Worm (Caenorhabditis elegans) whole organism, L1 larva: ENCODE results near the gene Y48B6A.1.

Experiments
- F16B12.6 ChIP-seq: fragments of 150-350 bp; optimal IDR thresholded peaks from 2 replicates; lab custom pipeline; 2014; ENCODE audit warnings: missing biosample characterization, missing genetic modification characterization
- Y116A8C.19 ChIP-seq: sonication (generic microtip); optimal IDR thresholded peaks from 2 replicates; lab custom pipeline; 2016; ENCODE audit warnings: missing compliant biosample characterization, missing genetic modification characterization, borderline replicate concordance
- ama-1 ChIP-seq: fragments of 150-350 bp; optimal IDR thresholded peaks from 2 replicates; lab custom pipeline; 2014
- blmp-1 ChIP-seq: fragments of 150-350 bp; optimal IDR thresholded peaks from 2 replicates; lab custom pipeline; 2014; ENCODE audit warnings: missing biosample characterization, missing genetic modification characterization
- ces-1 ChIP-seq: fragments of 150-350 bp; optimal IDR thresholded peaks from 2 replicates; lab custom pipeline; 2014; ENCODE audit warnings: missing biosample characterization, missing genetic modification reagents, missing genetic modification characterization
- dpl-1 ChIP-seq, 3 experiments: fragments of 150-350 bp in 2 of 3; sonication (generic microtip) in 1 of 3; optimal IDR thresholded peaks; 2 replicates each; lab custom pipeline; 2014 to 2017; ENCODE audit warnings: missing biosample characterization in 3 of 3, missing genetic modification characterization in 3 of 3, missing genetic modification reagents in 3 of 3
- dsc-1 ChIP-seq: sonication (generic microtip); optimal IDR thresholded peaks from 2 replicates; lab custom pipeline; 2016; ENCODE audit warnings: mild to moderate bottlenecking, missing genetic modification characterization, missing compliant biosample characterization
- efl-1 ChIP-seq, 4 experiments: fragments of 150-350 bp; optimal IDR thresholded peaks in 3 of 4; peaks in 1 of 4; 1 replicate in 1 of 4; 2 replicates in 3 of 4; lab custom pipeline; 2014; ENCODE audit warnings: missing biosample characterization in 2 of 4, missing genetic modification characterization in 2 of 4, missing genetic modification reagents in 2 of 4
- egl-27 ChIP-seq, 2 experiments: fragments of 150-350 bp in 1 of 2; sonication (generic microtip); optimal IDR thresholded peaks; 3 replicates each; lab custom pipeline; 2017 to 2018; ENCODE audit warnings: missing biosample characterization in 2 of 2, missing genetic modification characterization in 2 of 2, missing genetic modification reagents in 2 of 2
- elt-3 ChIP-seq, 6 experiments: fragments of 150-350 bp in 1 of 6; sonication (generic microtip); optimal IDR thresholded peaks; 2 replicates each; lab custom pipeline; 2017 to 2018; ENCODE audit warnings: missing biosample characterization in 6 of 6, missing genetic modification characterization in 6 of 6, inconsistent platforms in 1 of 6
- ets-5 ChIP-seq: fragments of 200-800 bp; sonication (Bioruptor generic); IDR thresholded peaks from 2 replicates; pipeline ENCODE4 v1.3.6; 2022; ENCODE audit warnings: missing genetic modification characterization, missing compliant biosample characterization
- fkh-4 ChIP-seq: sonication (generic microtip); optimal IDR thresholded peaks from 2 replicates; lab custom pipeline; 2016; ENCODE audit warnings: missing compliant biosample characterization, missing genetic modification characterization, borderline replicate concordance
- fos-1 ChIP-seq: fragments of 150-350 bp; optimal IDR thresholded peaks from 2 replicates; lab custom pipeline; 2014; ENCODE audit warnings: missing biosample characterization, missing genetic modification characterization
- grh-1 ChIP-seq: fragments of 200-800 bp; sonication (Bioruptor generic); IDR thresholded peaks from 2 replicates; pipeline ENCODE4 v1.3.6; 2022; ENCODE audit warnings: missing genetic modification reagents, missing genetic modification characterization, missing compliant biosample characterization
- hlh-17 ChIP-seq: fragments of 200-800 bp; sonication (Bioruptor generic); optimal IDR thresholded peaks from 2 replicates; lab custom pipeline; 2018; ENCODE audit warnings: missing genetic modification characterization, mild to moderate bottlenecking, missing compliant biosample characterization, moderate library complexity, borderline replicate concordance
- hpl-2 ChIP-seq: fragments of 150-350 bp; optimal IDR thresholded peaks from 2 replicates; lab custom pipeline; 2014; ENCODE audit warnings: missing biosample characterization, missing genetic modification reagents, missing genetic modification characterization
- lin-13 ChIP-seq: fragments of 150-350 bp; optimal IDR thresholded peaks from 2 replicates; lab custom pipeline; 2014; ENCODE audit warnings: missing biosample characterization, missing genetic modification reagents, missing genetic modification characterization
- lin-35 ChIP-seq, 2 experiments: fragments of 150-350 bp; optimal IDR thresholded peaks; 2 replicates each; lab custom pipeline; 2014; ENCODE audit warnings: missing biosample characterization in 2 of 2, missing genetic modification characterization in 2 of 2, missing genetic modification reagents in 2 of 2
- lir-3 ChIP-seq: sonication (generic microtip); optimal IDR thresholded peaks from 2 replicates; lab custom pipeline; 2016; ENCODE audit warnings: mild to moderate bottlenecking, missing genetic modification characterization, moderate library complexity, missing compliant biosample characterization; ENCODE audit not compliant: poor library complexity
- lsy-2 ChIP-seq, 2 experiments: fragments of 150-350 bp; optimal IDR thresholded peaks; 2 replicates each; lab custom pipeline; 2014; ENCODE audit warnings: missing biosample characterization in 2 of 2, missing genetic modification characterization in 2 of 2
- mef-2 ChIP-seq: fragments of 150-350 bp; optimal IDR thresholded peaks from 2 replicates; lab custom pipeline; 2014; ENCODE audit warnings: missing biosample characterization, missing genetic modification characterization
- mep-1 ChIP-seq: fragments of 150-350 bp; optimal IDR thresholded peaks from 2 replicates; lab custom pipeline; 2014; ENCODE audit warnings: missing biosample characterization, missing genetic modification characterization
- nhr-12 ChIP-seq: sonication (generic microtip); optimal IDR thresholded peaks from 2 replicates; lab custom pipeline; 2017; ENCODE audit warnings: missing biosample characterization, missing genetic modification characterization
- nhr-19 ChIP-seq: fragments of 200-800 bp; sonication (Bioruptor generic); conservative IDR thresholded peaks from 2 replicates; pipeline ENCODE4 v1.3.6; 2022; ENCODE audit warnings: missing genetic modification characterization, missing compliant biosample characterization
- nhr-20 ChIP-seq: sonication (generic microtip); optimal IDR thresholded peaks from 2 replicates; lab custom pipeline; 2016; ENCODE audit warnings: mild to moderate bottlenecking, missing genetic modification characterization, missing compliant biosample characterization
- nhr-71 ChIP-seq: sonication (generic microtip); optimal IDR thresholded peaks from 2 replicates; lab custom pipeline; 2016; ENCODE audit warnings: mild to moderate bottlenecking, missing genetic modification characterization, moderate library complexity, missing compliant biosample characterization
- nhr-84 ChIP-seq: sonication (generic microtip); optimal IDR thresholded peaks from 2 replicates; lab custom pipeline; 2017; ENCODE audit warnings: missing biosample characterization, missing genetic modification characterization
- pag-3 ChIP-seq: sonication (generic microtip); optimal IDR thresholded peaks from 2 replicates; lab custom pipeline; 2017; ENCODE audit warnings: missing genetic modification characterization, mild to moderate bottlenecking, missing compliant biosample characterization, antibody characterized with exemption, borderline replicate concordance; ENCODE audit not compliant: insufficient read depth
- rnt-1 ChIP-seq: sonication (generic microtip); optimal IDR thresholded peaks from 2 replicates; lab custom pipeline; 2016; ENCODE audit warnings: mild to moderate bottlenecking, missing genetic modification characterization, moderate library complexity, missing compliant biosample characterization
- snpc-4 ChIP-seq: fragments of 150-350 bp; optimal IDR thresholded peaks from 2 replicates; lab custom pipeline; 2014; ENCODE audit warnings: missing biosample characterization, missing genetic modification characterization
- sptf-1 ChIP-seq: fragments of 150-350 bp; optimal IDR thresholded peaks from 2 replicates; lab custom pipeline; 2014; ENCODE audit warnings: missing biosample characterization, missing genetic modification characterization
- swsn-7 ChIP-seq: sonication (generic microtip); optimal IDR thresholded peaks from 2 replicates; lab custom pipeline; 2016; ENCODE audit warnings: missing genetic modification characterization, missing compliant biosample characterization
- tbx-2 ChIP-seq: sonication (generic microtip); optimal IDR thresholded peaks from 2 replicates; lab custom pipeline; 2016; ENCODE audit warnings: missing genetic modification characterization, missing compliant biosample characterization
- tlp-1 ChIP-seq: fragments of 150-350 bp; optimal IDR thresholded peaks from 2 replicates; lab custom pipeline; 2014; ENCODE audit warnings: missing biosample characterization, missing genetic modification characterization
- unc-30 ChIP-seq: sonication (generic microtip); optimal IDR thresholded peaks from 2 replicates; lab custom pipeline; 2017; ENCODE audit warnings: missing biosample characterization, missing genetic modification characterization
- vab-15 ChIP-seq: sonication (generic microtip); optimal IDR thresholded peaks from 2 replicates; lab custom pipeline; 2017; ENCODE audit warnings: missing genotype, mild to moderate bottlenecking, missing genetic modification characterization, missing compliant biosample characterization
- xbp-1 ChIP-seq: sonication (generic microtip); optimal IDR thresholded peaks from 2 replicates; lab custom pipeline; 2016; ENCODE audit warnings: missing genetic modification characterization, missing compliant biosample characterization
- ztf-11 ChIP-seq, 2 experiments: sonication (generic microtip); optimal IDR thresholded peaks; 2 replicates each; lab custom pipeline; 2016 to 2017; ENCODE audit warnings: missing genetic modification characterization in 2 of 2, missing biosample characterization in 1 of 2, missing compliant biosample characterization in 1 of 2

Y48B6A.1 gene

DNA sequence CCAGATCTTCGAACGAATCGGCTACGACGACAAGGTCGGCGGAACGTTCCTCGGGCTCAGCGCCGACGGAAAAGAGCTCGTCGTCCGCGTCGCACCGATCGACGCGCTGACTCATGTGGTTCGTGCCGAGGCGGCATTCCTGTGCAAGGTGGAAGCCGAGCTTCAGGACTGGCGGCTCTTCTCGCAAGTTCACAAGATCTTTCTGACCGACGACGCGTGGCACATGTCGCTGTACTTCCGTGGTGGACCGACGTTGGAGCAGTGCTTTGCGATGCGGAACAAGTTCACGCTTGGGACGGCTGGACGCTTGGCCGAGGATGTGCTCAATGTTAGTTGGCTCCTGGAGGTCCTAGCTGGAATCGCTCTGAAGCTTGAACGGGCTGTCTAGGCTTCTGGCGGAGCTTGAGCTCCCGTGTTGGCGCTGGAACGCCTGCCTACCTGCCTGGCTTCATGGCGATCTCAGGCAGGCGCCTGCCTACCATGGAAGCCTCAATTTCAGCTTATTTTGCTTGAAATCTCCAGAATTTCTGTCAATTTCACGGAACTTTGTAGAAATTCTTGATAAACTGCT lies 15.2 kb downstream of the Y48B6A.1 start:
- TF ChIP-seq lsy-2 (tag; optimal IDR thresholded peaks at IDR 0.05; lab: Kevin White, UChicago) (no peak), ces-1 (GFP tag; lab: Kevin White, UChicago) (no peak), xbp-1 (tag; lab: Kevin White, UChicago) (no peak), dsc-1 (tag; lab: Kevin White, UChicago) (no peak), efl-1 (optimal IDR thresholded peaks at IDR 0.05; lab: Kevin White, UChicago) (no peak), efl-1 (GFP tag; optimal IDR thresholded peaks at IDR 0.05 in 1 of 2; lab: Kevin White, UChicago) (peak in 1 of 2 experiments; percentile 4), nhr-19 (GFP tag; lab: Robert Waterston, UW) (no peak), swsn-7 (tag; lab: Kevin White, UChicago) (no peak)

DNA sequence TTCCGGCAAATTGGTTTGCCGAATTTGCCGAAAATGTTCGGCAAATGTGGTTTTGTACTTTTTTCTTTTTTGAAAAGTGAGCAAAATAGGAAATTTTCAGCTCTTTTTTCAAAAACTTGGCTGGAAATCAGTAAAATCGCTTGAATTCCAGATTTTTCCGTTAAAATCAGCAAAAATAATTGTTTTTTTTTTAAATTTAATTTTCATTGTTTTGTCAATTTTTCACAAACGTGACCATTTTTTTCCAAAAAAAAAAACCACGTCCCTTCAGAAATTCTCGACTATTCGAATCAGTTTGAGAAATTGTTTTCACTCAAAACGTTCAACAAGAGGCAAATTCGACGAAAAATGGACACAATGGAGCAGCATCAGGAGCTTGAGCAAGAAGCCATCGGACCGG lies 16.6 kb downstream of the Y48B6A.1 start, which contains the start of gene K09E4.1:
K09E4.1 (plus strand) TSS at position 301 of the 400 bp plus-strand sequence.
- TF ChIP-seq lir-3 (tag; lab: Kevin White, UChicago) (no peak), mef-2 (no peak), pag-3 (tag; lab: Kevin White, UChicago) (no peak), nhr-71 (tag; lab: Kevin White, UChicago) (no peak), sptf-1 (tag; lab: Kevin White, UChicago) (no peak), ama-1 (lab: Kevin White, UChicago) (no peak), lin-35 (GFP tag; optimal IDR thresholded peaks at IDR 0.05; lab: Kevin White, UChicago) (no peak), rnt-1 (tag; lab: Kevin White, UChicago) (no peak), F16B12.6 (tag; lab: Kevin White, UChicago) (no peak), egl-27 (tag; optimal IDR thresholded peaks at IDR 0.05; lab: Kevin White, UChicago) (no peak), tbx-2 (tag; lab: Kevin White, UChicago) (no peak), Y116A8C.19 (tag; lab: Kevin White, UChicago) (no peak), vab-15 (no peak), elt-3 (tag; optimal IDR thresholded peaks at IDR 0.05; lab: Kevin White, UChicago) (no peak), swsn-7 (tag; lab: Kevin White, UChicago) (no peak), nhr-12 (tag; lab: Kevin White, UChicago) (no peak), unc-30 (tag; lab: Kevin White, UChicago) (no peak), grh-1 (GFP tag; lab: Robert Waterston, UW) (no peak)

DNA sequence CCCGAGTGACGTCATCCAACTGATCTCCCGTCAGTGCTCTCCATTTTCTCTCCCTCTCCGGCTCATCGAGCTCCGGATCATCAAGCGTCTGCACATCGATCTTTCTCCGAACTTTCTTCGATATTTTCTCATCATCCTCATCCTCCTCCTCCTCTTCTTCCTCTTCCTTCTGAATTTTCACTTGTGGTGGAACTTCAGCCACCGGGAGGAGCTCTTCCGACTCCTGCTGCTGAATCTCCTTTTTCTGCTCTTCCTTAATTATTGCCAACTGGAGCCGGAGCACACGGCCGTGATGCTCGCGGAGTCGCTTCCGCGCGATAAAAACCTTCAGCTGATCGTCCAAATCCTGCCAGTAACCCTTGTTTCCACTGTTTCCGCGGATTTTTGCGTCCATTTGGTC lies 17.9 kb downstream of the Y48B6A.1 start:
- TF ChIP-seq tlp-1 (tag; lab: Kevin White, UChicago) (no peak), lin-13 (GFP tag; lab: Kevin White, UChicago) (no peak), ama-1 (lab: Kevin White, UChicago) (no peak), mep-1 (tag; lab: Kevin White, UChicago) (no peak), snpc-4 (no peak), blmp-1 (no peak), mef-2 (no peak), fkh-4 (no peak), fos-1 (no peak), nhr-84 (tag; lab: Kevin White, UChicago) (no peak), ets-5 (GFP tag; lab: Robert Waterston, UW) (no peak), dpl-1 (GFP tag; optimal IDR thresholded peaks at IDR 0.05; lab: Kevin White, UChicago) (no peak), ztf-11 (tag; optimal IDR thresholded peaks at IDR 0.05; lab: Kevin White, UChicago) (no peak), nhr-20 (tag; lab: Kevin White, UChicago) (no peak), hpl-2 (GFP tag; lab: Kevin White, UChicago) (no peak), rnt-1 (tag; lab: Kevin White, UChicago) (no peak), F16B12.6 (tag; lab: Kevin White, UChicago) (no peak), nhr-19 (GFP tag; lab: Robert Waterston, UW) (no peak), hlh-17 (no peak), ces-1 (GFP tag; lab: Kevin White, UChicago) (no peak)
